Worm (Caenorhabditis elegans) whole organism, L4 larva: Measurements from ENCODE around the gene flp-27.

Source experiments
- F10B5.3 ChIP-seq: sonication (generic microtip); optimal IDR thresholded peaks from 2 replicates; lab custom pipeline; 2016; ENCODE audit warnings: mild to moderate bottlenecking, missing genetic modification characterization, missing compliant biosample characterization
- F26F4.8 ChIP-seq: fragments of 200-800 bp; sonication (Bioruptor generic); conservative IDR thresholded peaks from 2 replicates; pipeline ENCODE4 v1.3.6; 2022; ENCODE audit warnings: missing genetic modification characterization, missing compliant biosample characterization
- F37D6.2 ChIP-seq: sonication (generic microtip); optimal IDR thresholded peaks from 2 replicates; lab custom pipeline; 2016; ENCODE audit warnings: mild to moderate bottlenecking, missing genetic modification characterization, missing compliant biosample characterization
- T20F7.1 ChIP-seq: fragments of 200-800 bp; sonication (Bioruptor generic); optimal IDR thresholded peaks from 2 replicates; lab custom pipeline; 2018; ENCODE audit warnings: mild to moderate bottlenecking, missing genetic modification characterization, missing compliant biosample characterization
- Y105C5A.15 ChIP-seq: fragments of 200-800 bp; sonication (Bioruptor generic); IDR thresholded peaks from 2 replicates; pipeline ENCODE4 v1.3.6; 2022; ENCODE audit warnings: missing genetic modification characterization, missing compliant biosample characterization
- Y48G9A.11 ChIP-seq: fragments of 200-800 bp; sonication (Bioruptor generic); IDR thresholded peaks from 2 replicates; pipeline ENCODE4 v1.3.6; 2022; ENCODE audit warnings: missing genetic modification reagents, missing genetic modification characterization, missing compliant biosample characterization
- ZK546.5 ChIP-seq, 2 experiments: sonication (generic microtip); optimal IDR thresholded peaks; 2 replicates each; lab custom pipeline; 2017; ENCODE audit warnings: missing biosample characterization in 2 of 2, missing genetic modification characterization in 2 of 2
- aha-1 ChIP-seq: fragments of 150-350 bp; peaks from one replicate; lab custom pipeline; 2014; ENCODE audit warnings: missing biosample characterization, missing genetic modification characterization
- ama-1 ChIP-seq: fragments of 150-350 bp; optimal IDR thresholded peaks from 2 replicates; lab custom pipeline; 2014; ENCODE audit warnings: inconsistent platforms, mixed read lengths
- attf-4 ChIP-seq: sonication (generic microtip); optimal IDR thresholded peaks from 3 replicates; lab custom pipeline; 2017; ENCODE audit warnings: missing biosample characterization, missing genetic modification characterization
- ceh-20 ChIP-seq: fragments of 200-800 bp; sonication (Bioruptor generic); IDR thresholded peaks from 2 replicates; pipeline ENCODE4 v1.3.6; 2022; ENCODE audit warnings: missing genetic modification reagents, missing genetic modification characterization, missing compliant biosample characterization
- ceh-32 ChIP-seq: sonication (generic microtip); optimal IDR thresholded peaks from 2 replicates; lab custom pipeline; 2016; ENCODE audit warnings: mild to moderate bottlenecking, missing genetic modification characterization, missing compliant biosample characterization; ENCODE audit not compliant: poor library complexity
- daf-19 ChIP-seq: fragments of 200-800 bp; sonication (Bioruptor generic); conservative IDR thresholded peaks from 2 replicates; pipeline ENCODE4 v1.3.6; 2022; ENCODE audit warnings: missing genetic modification characterization, missing compliant biosample characterization
- dmd-8 ChIP-seq: fragments of 200-800 bp; sonication (Bioruptor generic); IDR thresholded peaks from 2 replicates; pipeline ENCODE4 v1.3.6; 2022; ENCODE audit warnings: missing genetic modification characterization, missing compliant biosample characterization
- duxl-1 ChIP-seq: sonication (generic microtip); optimal IDR thresholded peaks from 2 replicates; lab custom pipeline; 2016; ENCODE audit warnings: mild to moderate bottlenecking, missing genetic modification characterization, moderate library complexity, missing compliant biosample characterization; ENCODE audit not compliant: poor library complexity
- dve-1 ChIP-seq: sonication (generic microtip); optimal IDR thresholded peaks from 2 replicates; lab custom pipeline; 2017; ENCODE audit warnings: antibody characterized with exemption, mild to moderate bottlenecking, missing genetic modification characterization, missing compliant biosample characterization; ENCODE audit not compliant: insufficient read depth
- egl-27 ChIP-seq: sonication (generic microtip); optimal IDR thresholded peaks from 3 replicates; lab custom pipeline; 2017; ENCODE audit warnings: missing biosample characterization, missing genetic modification reagents, missing genetic modification characterization
- hlh-11 ChIP-seq: fragments of 200-800 bp; sonication (Bioruptor generic); optimal IDR thresholded peaks from 2 replicates; lab custom pipeline; 2018; ENCODE audit warnings: mild to moderate bottlenecking, missing genetic modification characterization, missing compliant biosample characterization
- hlh-30 ChIP-seq: sonication (generic microtip); optimal IDR thresholded peaks from 2 replicates; lab custom pipeline; 2017; ENCODE audit warnings: antibody characterized with exemption, mild to moderate bottlenecking, missing genetic modification characterization, missing compliant biosample characterization; ENCODE audit not compliant: insufficient read depth
- hmg-1.1 ChIP-seq: fragments of 200-800 bp; sonication (Bioruptor generic); IDR thresholded peaks from 2 replicates; pipeline ENCODE4 v1.3.6; 2022; ENCODE audit warnings: missing genetic modification reagents, missing genetic modification characterization, missing compliant biosample characterization
- jun-1 ChIP-seq: fragments of 150-350 bp; optimal IDR thresholded peaks from 2 replicates; lab custom pipeline; 2014; ENCODE audit warnings: missing biosample characterization, missing genetic modification reagents, missing genetic modification characterization
- lim-7 ChIP-seq: fragments of 200-800 bp; sonication (Bioruptor generic); IDR thresholded peaks from 2 replicates; pipeline ENCODE4 v1.3.6; 2022; ENCODE audit warnings: missing genetic modification characterization, missing compliant biosample characterization
- lin-38 ChIP-seq: fragments of 200-800 bp; sonication (Bioruptor generic); IDR thresholded peaks from 2 replicates; pipeline ENCODE4 v1.3.6; 2022; ENCODE audit warnings: missing genetic modification reagents, missing genetic modification characterization, missing compliant biosample characterization
- lin-39 ChIP-seq: fragments of 150-350 bp; optimal IDR thresholded peaks from 2 replicates; lab custom pipeline; 2014; ENCODE audit warnings: missing biosample characterization, missing genetic modification reagents, missing genetic modification characterization
- lir-3 ChIP-seq: sonication (generic microtip); optimal IDR thresholded peaks from 2 replicates; lab custom pipeline; 2016; ENCODE audit warnings: mild to moderate bottlenecking, missing genetic modification characterization, missing compliant biosample characterization
- lsy-2 ChIP-seq, 2 experiments: fragments of 150-350 bp in 1 of 2; sonication (generic microtip) in 1 of 2; optimal IDR thresholded peaks; 2 replicates each; lab custom pipeline; 2014 to 2017; ENCODE audit warnings: missing biosample characterization in 2 of 2, missing genetic modification characterization in 2 of 2
- madf-5 ChIP-seq, 2 experiments: fragments of 200-800 bp; sonication (Bioruptor generic); IDR thresholded peaks; 2 replicates each; pipeline ENCODE4 v1.3.6; 2022; ENCODE audit warnings: missing compliant biosample characterization in 2 of 2, missing genetic modification characterization in 2 of 2
- madf-9 ChIP-seq: fragments of 200-800 bp; sonication (Bioruptor generic); conservative IDR thresholded peaks from 2 replicates; pipeline ENCODE4 v1.3.6; 2022; ENCODE audit warnings: missing genetic modification reagents, missing genetic modification characterization, missing compliant biosample characterization
- mdt-29 ChIP-seq: fragments of 200-800 bp; sonication (Bioruptor generic); IDR thresholded peaks from 2 replicates; pipeline ENCODE4 v1.3.6; 2022; ENCODE audit warnings: missing genetic modification reagents, missing genetic modification characterization, missing compliant biosample characterization
- mep-1 ChIP-seq: fragments of 150-350 bp; sonication (generic microtip); optimal IDR thresholded peaks from 3 replicates; lab custom pipeline; 2014; ENCODE audit warnings: missing biosample characterization, missing genetic modification characterization
- nhr-10 ChIP-seq: fragments of 150-350 bp; optimal IDR thresholded peaks from 2 replicates; lab custom pipeline; 2014; ENCODE audit warnings: missing biosample characterization, missing genetic modification characterization
- nhr-11 ChIP-seq: fragments of 150-350 bp; optimal IDR thresholded peaks from 2 replicates; lab custom pipeline; 2014; ENCODE audit warnings: missing biosample characterization, missing genetic modification characterization
- nhr-237 ChIP-seq: sonication (generic microtip); optimal IDR thresholded peaks from 2 replicates; lab custom pipeline; 2017; ENCODE audit warnings: missing biosample characterization, missing genetic modification characterization
- nhr-41 ChIP-seq: fragments of 200-800 bp; sonication (Bioruptor generic); IDR thresholded peaks from 2 replicates; pipeline ENCODE4 v1.3.6; 2022; ENCODE audit warnings: missing genetic modification reagents, missing genetic modification characterization, missing compliant biosample characterization
- nhr-42 ChIP-seq: fragments of 200-800 bp; sonication (Bioruptor generic); IDR thresholded peaks from 2 replicates; pipeline ENCODE4 v1.3.6; 2022; ENCODE audit warnings: missing genetic modification characterization, missing compliant biosample characterization
- nhr-76 ChIP-seq: fragments of 150-350 bp; optimal IDR thresholded peaks from 2 replicates; lab custom pipeline; 2014; ENCODE audit warnings: missing biosample characterization, missing genetic modification characterization
- nhr-77 ChIP-seq: fragments of 150-350 bp; optimal IDR thresholded peaks from 2 replicates; lab custom pipeline; 2014; ENCODE audit warnings: missing biosample characterization, missing genetic modification characterization
- php-3 ChIP-seq: fragments of 200-800 bp; sonication (Bioruptor generic); IDR thresholded peaks from 2 replicates; pipeline ENCODE4 v1.3.6; 2022; ENCODE audit warnings: missing genetic modification reagents, missing genetic modification characterization, missing compliant biosample characterization
- rbr-2 ChIP-seq: sonication (generic microtip); optimal IDR thresholded peaks from 2 replicates; lab custom pipeline; 2016; ENCODE audit warnings: missing genotype, missing genetic modification characterization, missing compliant biosample characterization
- sdz-12 ChIP-seq: fragments of 200-800 bp; sonication (Bioruptor generic); optimal IDR thresholded peaks from 2 replicates; lab custom pipeline; 2018; ENCODE audit warnings: mild to moderate bottlenecking, missing genetic modification characterization, missing compliant biosample characterization
- snpc-4 ChIP-seq: fragments of 150-350 bp; optimal IDR thresholded peaks from 2 replicates; lab custom pipeline; 2014; ENCODE audit warnings: missing biosample characterization, missing genetic modification characterization
- spr-1 ChIP-seq: sonication (generic microtip); optimal IDR thresholded peaks from 2 replicates; lab custom pipeline; 2016; ENCODE audit warnings: mild to moderate bottlenecking, missing genetic modification characterization, missing compliant biosample characterization
- spr-3 ChIP-seq: fragments of 200-800 bp; sonication (Bioruptor generic); optimal IDR thresholded peaks from 2 replicates; lab custom pipeline; 2018; ENCODE audit warnings: mild to moderate bottlenecking, missing genetic modification characterization, missing compliant biosample characterization
- unc-62 ChIP-seq, 3 experiments: fragments of 150-350 bp in 1 of 3; sonication (generic microtip); optimal IDR thresholded peaks in 2 of 3; peaks in 1 of 3; 1 replicate in 1 of 3; 2 replicates in 2 of 3; lab custom pipeline; 2014 to 2017; ENCODE audit warnings: missing biosample characterization in 3 of 3, missing genetic modification characterization in 3 of 3, missing genetic modification reagents in 3 of 3, missing genotype in 1 of 3
- zfp-3 ChIP-seq: fragments of 200-800 bp; sonication (Bioruptor generic); conservative IDR thresholded peaks from 2 replicates; pipeline ENCODE4 v1.3.6; 2022; ENCODE audit warnings: missing genetic modification reagents, missing genetic modification characterization, missing compliant biosample characterization
- zip-11 ChIP-seq: fragments of 200-800 bp; sonication (Bioruptor generic); IDR thresholded peaks from 2 replicates; pipeline ENCODE4 v1.3.6; 2022; ENCODE audit warnings: missing genetic modification characterization, missing compliant biosample characterization
- ztf-7 ChIP-seq: fragments of 150-350 bp; optimal IDR thresholded peaks from 2 replicates; lab custom pipeline; 2014; ENCODE audit warnings: missing biosample characterization, missing genetic modification characterization

The flp-27 gene

DNA sequence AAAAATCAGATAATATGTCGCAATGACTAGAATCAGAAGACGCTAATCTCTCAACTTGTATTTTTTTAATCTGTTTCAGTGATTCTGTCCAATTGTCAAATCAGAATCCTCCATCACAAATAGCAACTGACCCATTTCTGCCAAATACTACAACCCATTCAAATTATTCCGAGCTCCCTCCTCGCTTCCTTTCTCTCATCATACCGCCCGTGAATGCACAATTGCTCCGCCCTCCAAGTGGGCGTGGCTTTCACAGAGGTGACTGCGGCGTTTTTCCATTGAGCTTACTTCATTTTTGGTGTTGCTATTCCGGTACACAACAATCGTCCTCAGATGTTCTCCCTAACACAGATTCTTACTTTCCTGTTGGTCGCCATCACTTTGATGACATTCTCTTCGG lies at the start of gene flp-27:
Gene flp-27 (plus strand): TSS at position 301 of the 400 bp plus-strand sequence.
- TF ChIP-seq nhr-42 (GFP tag; lab: Robert Waterston, UW) (no peak), zip-11 (GFP tag; lab: Robert Waterston, UW) (no peak), lim-7 (no peak), nhr-10 (tag; lab: Kevin White, UChicago) (no peak), daf-19 (GFP tag; lab: Robert Waterston, UW) (no peak)

DNA sequence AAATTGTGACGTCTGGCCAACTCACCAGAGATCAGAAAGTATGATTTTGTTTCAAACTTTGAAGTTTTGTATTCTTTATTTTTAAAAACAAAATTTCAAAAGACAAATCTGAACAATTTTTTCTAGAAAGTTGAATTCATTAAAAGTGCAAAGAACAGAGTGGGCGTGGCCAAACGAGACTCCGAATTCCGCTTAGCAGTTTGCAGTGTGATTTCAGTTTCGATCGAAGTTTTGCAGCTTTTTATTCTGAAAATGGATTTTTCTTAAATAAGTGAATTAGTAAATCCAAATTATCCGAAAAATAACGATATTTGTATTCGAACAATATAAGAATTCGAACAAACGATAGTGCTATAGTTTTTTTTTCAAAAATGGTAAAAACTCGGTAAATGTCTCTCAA lies 47.4 kb upstream of the flp-27 start:
- TF ChIP-seq aha-1 (tag; lab: Kevin White, UChicago) (peak; percentile 87), snpc-4 (tag; lab: Kevin White, UChicago) (no peak), attf-4 (tag; lab: Kevin White, UChicago) (no peak), nhr-11 (tag; lab: Kevin White, UChicago) (no peak), Y48G9A.11 (GFP tag; lab: Robert Waterston, UW) (peak; percentile 84), nhr-77 (tag; lab: Kevin White, UChicago) (peak; percentile 21), lir-3 (tag; lab: Kevin White, UChicago) (no peak), ZK546.5 (tag; optimal IDR thresholded peaks at IDR 0.05; lab: Kevin White, UChicago) (no peak), mep-1 (tag; lab: Kevin White, UChicago) (no peak), nhr-42 (GFP tag; lab: Robert Waterston, UW) (no peak), daf-19 (GFP tag; lab: Robert Waterston, UW) (no peak), unc-62 (GFP tag; optimal IDR thresholded peaks at IDR 0.05 in 1 of 2; lab: Kevin White, UChicago) (no peak), unc-62 (tag; optimal IDR thresholded peaks at IDR 0.05; lab: Kevin White, UChicago) (no peak), egl-27 (tag; lab: Kevin White, UChicago) (no peak), hlh-30 (tag; lab: Kevin White, UChicago) (no peak), T20F7.1 (GFP tag; lab: Kevin White, UChicago) (peak; percentile 92), F10B5.3 (no peak), nhr-76 (no peak), sdz-12 (GFP tag; lab: Kevin White, UChicago) (no peak), nhr-237 (no peak), hlh-11 (no peak), spr-1 (tag; lab: Kevin White, UChicago) (peak; percentile 95), ama-1 (lab: Kevin White, UChicago) (no peak), madf-9 (GFP tag; lab: Robert Waterston, UW) (no peak), spr-3 (GFP tag; lab: Kevin White, UChicago) (peak; percentile 96), mdt-29 (GFP tag; lab: Robert Waterston, UW) (no peak), php-3 (GFP tag; lab: Robert Waterston, UW) (no peak), dmd-8 (GFP tag; lab: Robert Waterston, UW) (no peak), zfp-3 (GFP tag; lab: Robert Waterston, UW) (no peak), hmg-1.1 (GFP tag; lab: Robert Waterston, UW) (peak; percentile 43; the same call in 1 of the 2 replicates)

DNA sequence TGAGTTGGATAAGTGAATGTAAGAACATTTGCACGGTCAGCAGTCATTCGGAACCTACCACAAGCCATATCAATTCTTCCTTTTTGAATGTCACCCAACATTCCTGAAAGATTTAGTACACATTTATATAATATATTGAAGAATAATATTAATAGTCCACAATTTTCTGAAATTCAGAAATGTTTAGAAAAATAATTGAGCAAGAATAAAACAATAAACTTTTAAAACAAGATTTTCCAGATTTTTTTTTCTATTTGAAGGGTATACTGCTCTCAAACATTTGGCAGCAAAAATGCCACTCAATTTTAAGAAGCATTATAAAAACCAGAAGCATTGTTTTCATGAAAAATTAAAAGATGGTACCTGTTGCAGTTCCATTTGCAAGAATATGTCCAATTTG lies 44.0 kb upstream of the flp-27 start, which contains the start of gene F59E12.8:
Gene F59E12.8 (minus strand): TSS at position 101 of the 400 bp plus-strand sequence.
- TF ChIP-seq nhr-41 (GFP tag; lab: Robert Waterston, UW): no peak
- TF ChIP-seq ceh-20: no peak
- TF ChIP-seq madf-9 (GFP tag; lab: Robert Waterston, UW): no peak
- no peak for TF ChIP-seq mep-1 (tag; lab: Kevin White, UChicago)
- TF ChIP-seq ceh-32: no peak

DNA sequence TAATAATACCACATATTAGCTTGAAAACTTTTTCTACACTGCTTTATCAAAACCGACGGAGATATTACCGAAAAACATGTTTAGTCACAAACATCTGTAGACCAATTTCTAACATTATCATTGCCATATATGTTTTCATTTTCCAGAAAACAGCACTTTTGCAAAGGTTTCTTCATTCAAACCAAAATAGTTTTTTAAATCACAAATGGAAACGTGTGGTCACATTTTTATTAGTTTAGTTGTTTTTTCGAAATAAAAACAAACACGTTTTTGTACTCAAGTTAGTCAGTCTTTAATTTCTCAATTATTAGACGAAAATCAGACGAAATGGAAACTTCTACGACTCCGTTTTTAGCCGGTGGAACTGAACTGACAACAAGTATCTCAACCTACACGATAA lies 42.7 kb upstream of the flp-27 start, which contains the start of gene F59E12.3:
Gene F59E12.3 (plus strand): TSS at position 301 of the 400 bp plus-strand sequence.
- TF ChIP-seq F37D6.2 (tag; lab: Kevin White, UChicago) (no peak), madf-9 (GFP tag; lab: Robert Waterston, UW) (no peak), dmd-8 (GFP tag; lab: Robert Waterston, UW) (no peak), snpc-4 (tag; lab: Kevin White, UChicago) (no peak), nhr-77 (tag; lab: Kevin White, UChicago) (no peak), lsy-2 (tag; optimal IDR thresholded peaks at IDR 0.05; lab: Kevin White, UChicago) (no peak), dve-1 (tag; lab: Kevin White, UChicago) (no peak), duxl-1 (no peak), Y105C5A.15 (GFP tag; lab: Robert Waterston, UW) (no peak), F26F4.8 (GFP tag; lab: Robert Waterston, UW) (no peak), madf-5 (GFP tag; IDR thresholded peaks at IDR 0.05; lab: Robert Waterston, UW) (no peak), jun-1 (tag; lab: Kevin White, UChicago) (no peak), lin-39 (tag; lab: Kevin White, UChicago) (no peak), lin-38 (GFP tag; lab: Robert Waterston, UW) (no peak), hmg-1.1 (GFP tag; lab: Robert Waterston, UW) (no peak), ztf-7 (tag; lab: Kevin White, UChicago) (no peak), rbr-2 (no peak)
